Fruit fly (Drosophila melanogaster) whole organism, embryonic: Measurements from ENCODE around the gene CG5934.

Experiments used
- BEAF-32 ChIP-seq: fragments of 200-800 bp; sonication (Bioruptor generic); optimal IDR thresholded peaks from 3 replicates; lab custom pipeline; 2017; ENCODE audit warnings: missing biosample characterization, missing genetic modification characterization, mild to moderate bottlenecking, moderate library complexity, missing genetic modification reagents
- CG10543 ChIP-seq: fragments of 200-800 bp; sonication (Bioruptor generic); optimal IDR thresholded peaks from 3 replicates; lab custom pipeline; 2017; ENCODE audit warnings: missing biosample characterization, mild to moderate bottlenecking, missing genetic modification characterization, moderate library complexity
- CG11504 ChIP-seq: fragments of 200-800 bp; sonication (Bioruptor generic); optimal IDR thresholded peaks from 3 replicates; lab custom pipeline; 2019; ENCODE audit warnings: missing biosample characterization, mild to moderate bottlenecking, missing genetic modification characterization, moderate library complexity
- CG12071 ChIP-seq: fragments of 200-800 bp; sonication (Bioruptor generic); optimal IDR thresholded peaks from 3 replicates; lab custom pipeline; 2018; ENCODE audit warnings: missing biosample characterization, mild to moderate bottlenecking, missing genetic modification characterization
- CG2129 ChIP-seq: fragments of 200-800 bp; sonication (Bioruptor generic); IDR thresholded peaks from 2 replicates; pipeline ENCODE4 v1.3.6; 2022; ENCODE audit warnings: missing biosample characterization, missing genetic modification characterization; ENCODE audit not compliant: partially characterized antibody
- CG31441 ChIP-seq: fragments of 200-800 bp; sonication (Bioruptor generic); IDR thresholded peaks from 2 replicates; pipeline ENCODE4 v1.3.6; 2022; ENCODE audit warnings: missing biosample characterization, missing genetic modification characterization
- CG42726 ChIP-seq: fragments of 200-800 bp; sonication (Bioruptor generic); IDR thresholded peaks from 2 replicates; pipeline ENCODE4 v1.3.6; 2022; ENCODE audit warnings: missing biosample characterization, missing genetic modification characterization; ENCODE audit not compliant: partially characterized antibody
- CG4360 ChIP-seq: fragments of 200-800 bp; sonication (Bioruptor generic); IDR thresholded peaks from 2 replicates; pipeline ENCODE4 v1.3.6; 2022; ENCODE audit warnings: missing biosample characterization, missing genetic modification characterization
- CG6791 ChIP-seq: fragments of 200-800 bp; sonication (Bioruptor generic); IDR thresholded peaks from 3 replicates; pipeline ENCODE4 v1.3.6; 2022; ENCODE audit warnings: missing biosample characterization, missing genetic modification characterization; ENCODE audit not compliant: partially characterized antibody
- CG6854 ChIP-seq: fragments of 200-800 bp; sonication (Bioruptor generic); optimal IDR thresholded peaks from 3 replicates; lab custom pipeline; 2017; ENCODE audit warnings: missing biosample characterization, mild to moderate bottlenecking, missing genetic modification characterization
- CG7372 ChIP-seq: fragments of 200-800 bp; sonication (Bioruptor generic); IDR thresholded peaks from 2 replicates; pipeline ENCODE4 v1.3.6; 2022; ENCODE audit warnings: missing biosample characterization, missing genetic modification characterization
- CG7963 ChIP-seq: fragments of 200-800 bp; sonication (Bioruptor generic); IDR thresholded peaks from 3 replicates; pipeline ENCODE4 v1.3.6; 2022; ENCODE audit warnings: missing biosample characterization, missing genetic modification characterization; ENCODE audit not compliant: partially characterized antibody
- CG8359 ChIP-seq: fragments of 200-800 bp; sonication (Bioruptor generic); optimal IDR thresholded peaks from 2 replicates; lab custom pipeline; 2017; ENCODE audit warnings: missing biosample characterization, mild to moderate bottlenecking, missing genetic modification characterization, borderline replicate concordance
- CG9437 ChIP-seq: fragments of 200-800 bp; sonication (Bioruptor generic); optimal IDR thresholded peaks from 2 replicates; lab custom pipeline; 2018; ENCODE audit warnings: missing biosample characterization, mild to moderate bottlenecking, missing genetic modification characterization
- CG9609 ChIP-seq: fragments of 200-800 bp; sonication (Bioruptor generic); optimal IDR thresholded peaks from 3 replicates; lab custom pipeline; 2016; ENCODE audit warnings: missing biosample characterization, missing genetic modification characterization
- Drgx ChIP-seq: fragments of 200-800 bp; sonication (Bioruptor generic); IDR thresholded peaks from 2 replicates; pipeline ENCODE4 v1.3.6; 2022; ENCODE audit warnings: missing biosample characterization, missing genetic modification characterization
- Gsc ChIP-seq: fragments of 200-800 bp; sonication (Bioruptor generic); IDR thresholded peaks from 2 replicates; pipeline ENCODE4 v1.3.6; 2022; ENCODE audit warnings: missing biosample characterization, missing genetic modification characterization
- Jarid2 ChIP-seq: fragments of 200-800 bp; sonication (Bioruptor generic); optimal IDR thresholded peaks from 3 replicates; lab custom pipeline; 2017; ENCODE audit warnings: mild to moderate bottlenecking, missing biosample characterization, missing genetic modification reagents, missing genetic modification characterization
- Mrtf ChIP-seq: fragments of 200-800 bp; sonication (Bioruptor generic); IDR thresholded peaks from 3 replicates; pipeline ENCODE4 v1.3.6; 2022; ENCODE audit warnings: missing biosample characterization, missing genetic modification characterization
- Oli ChIP-seq: fragments of 200-800 bp; sonication (Bioruptor generic); optimal IDR thresholded peaks from 2 replicates; lab custom pipeline; 2018; ENCODE audit warnings: missing biosample characterization, mild to moderate bottlenecking, missing genetic modification characterization, moderate library complexity
- bbx ChIP-seq: fragments of 200-800 bp; sonication (Bioruptor generic); IDR thresholded peaks from 2 replicates; pipeline ENCODE4 v1.3.6; 2022; ENCODE audit warnings: missing biosample characterization, missing genetic modification characterization; ENCODE audit not compliant: partially characterized antibody
- bowl ChIP-seq: fragments of 200-800 bp; sonication (Bioruptor generic); IDR thresholded peaks from 2 replicates; pipeline ENCODE4 v1.3.6; 2022; ENCODE audit warnings: missing biosample characterization, missing genetic modification characterization
- dysf ChIP-seq: fragments of 200-800 bp; sonication (Bioruptor generic); IDR thresholded peaks from 3 replicates; pipeline ENCODE4 v1.3.6; 2022; ENCODE audit warnings: missing biosample characterization, missing genetic modification characterization
- eve ChIP-seq, 2 experiments: fragments of >200 bp; optimal IDR thresholded peaks; 2 replicates each; lab custom pipeline; 2017; ENCODE audit warnings: missing biosample characterization in 2 of 2, missing genetic modification characterization in 2 of 2
- gce ChIP-seq: fragments of 200-800 bp; sonication (Bioruptor generic); IDR thresholded peaks from 3 replicates; pipeline ENCODE4 v1.3.6; 2022; ENCODE audit warnings: missing biosample characterization, missing genetic modification characterization
- gt ChIP-seq: fragments of 200-800 bp; sonication (Bioruptor generic); IDR thresholded peaks from 2 replicates; pipeline ENCODE4 v1.3.6; 2022; ENCODE audit warnings: missing biosample characterization, missing genetic modification characterization
- lola ChIP-seq, 3 experiments: fragments of >200 bp in 2 of 3; fragments of 200-800 bp in 1 of 3; sonication (Bioruptor generic) in 1 of 3; optimal IDR thresholded peaks; 2 replicates each; lab custom pipeline; 2017 to 2019; ENCODE audit warnings: missing biosample characterization in 3 of 3, missing genetic modification characterization in 3 of 3, mild to moderate bottlenecking in 1 of 3, moderate library complexity in 1 of 3
- mld ChIP-seq: fragments of 200-800 bp; sonication (Bioruptor generic); IDR thresholded peaks from 3 replicates; pipeline ENCODE4 v1.3.6; 2022; ENCODE audit warnings: missing biosample characterization, missing genetic modification characterization; ENCODE audit not compliant: partially characterized antibody
- nerfin-1 ChIP-seq: fragments of 200-800 bp; sonication (Bioruptor generic); optimal IDR thresholded peaks from 3 replicates; lab custom pipeline; 2019; ENCODE audit warnings: missing biosample characterization, mild to moderate bottlenecking, missing genetic modification characterization, moderate library complexity
- org-1 ChIP-seq: fragments of 200-800 bp; sonication (Bioruptor generic); optimal IDR thresholded peaks from 2 replicates; lab custom pipeline; 2017; ENCODE audit warnings: missing biosample characterization, missing genetic modification characterization
- pho ChIP-seq: fragments of 200-800 bp; sonication (Bioruptor generic); optimal IDR thresholded peaks from 2 replicates; lab custom pipeline; 2016; ENCODE audit warnings: missing biosample characterization, missing genetic modification characterization
- prd ChIP-seq, 3 experiments: fragments of >200 bp in 2 of 3; fragments of 200-800 bp in 1 of 3; sonication (Bioruptor generic) in 1 of 3; optimal IDR thresholded peaks in 2 of 3; IDR thresholded peaks in 1 of 3; 2 replicates in 2 of 3; 3 replicates in 1 of 3; pipeline versions ENCODE4 v1.3.6 to Lab custom; 2017 to 2022; ENCODE audit warnings: missing biosample characterization in 1 of 3, missing genetic modification characterization in 1 of 3
- sna ChIP-seq: fragments of 200-800 bp; sonication (Bioruptor generic); IDR thresholded peaks from 2 replicates; pipeline ENCODE4 v1.3.6; 2022; ENCODE audit warnings: missing biosample characterization, missing genetic modification characterization; ENCODE audit not compliant: partially characterized antibody
- trem ChIP-seq: fragments of 200-800 bp; optimal IDR thresholded peaks from 3 replicates; lab custom pipeline; 2019; ENCODE audit warnings: missing biosample characterization, mild to moderate bottlenecking, missing genetic modification characterization, moderate library complexity
- tx ChIP-seq: fragments of 200-800 bp; sonication (Bioruptor generic); optimal IDR thresholded peaks from 2 replicates; lab custom pipeline; 2016; ENCODE audit warnings: missing biosample characterization, missing genetic modification characterization
- zen ChIP-seq: fragments of 200-800 bp; sonication (Bioruptor generic); optimal IDR thresholded peaks from 3 replicates; lab custom pipeline; 2018; ENCODE audit warnings: missing biosample characterization, mild to moderate bottlenecking, missing genetic modification characterization, moderate library complexity
- zfh1 ChIP-seq: fragments of 200-800 bp; sonication (Bioruptor generic); IDR thresholded peaks from 3 replicates; pipeline ENCODE4 v1.3.6; 2022; ENCODE audit warnings: missing biosample characterization, missing genetic modification characterization

The CG5934 gene

DNA sequence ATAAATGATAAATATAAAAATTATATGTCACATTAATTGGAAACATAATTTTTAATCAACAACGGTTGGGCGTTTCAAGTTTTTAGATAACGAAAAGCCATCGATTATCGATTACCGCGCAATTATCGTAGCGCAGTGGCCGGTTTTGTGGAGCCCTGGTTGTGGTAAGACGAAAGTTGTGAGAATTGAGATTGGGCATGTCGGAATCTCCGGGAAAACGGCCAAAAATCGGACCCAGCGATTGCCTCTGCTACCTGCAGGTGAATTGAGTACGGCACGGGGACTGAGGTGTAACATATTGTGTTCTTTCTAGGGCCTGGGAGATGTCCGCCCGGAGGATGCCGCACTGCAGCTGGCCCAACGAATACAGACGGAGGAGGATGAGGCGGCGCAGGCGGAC is 10.1 kb downstream of the CG5934 start, which contains the start of gene CG3368 (continued):
- no peak for TF ChIP-seq prd (optimal IDR thresholded peaks at IDR 0.05; lab: Kevin White, UChicago)
- TF ChIP-seq prd (GFP tag; IDR thresholded peaks at IDR 0.05; lab: Robert Waterston, UW) = no peak
- no peak for TF ChIP-seq bowl
- peak; percentile 24 for TF ChIP-seq trem
- no peak for TF ChIP-seq CG2129 (GFP tag; lab: Robert Waterston, UW)
- TF ChIP-seq zfh1 (GFP tag; lab: Robert Waterston, UW) = 0 out of 3 replicates have a peak, but pooled peaks have one; percentile 29
- TF ChIP-seq CG12071 (GFP tag; lab: Kevin White, UChicago) = no peak
- TF ChIP-seq Drgx (GFP tag; lab: Robert Waterston, UW) = no peak
- TF ChIP-seq dysf (GFP tag; lab: Robert Waterston, UW) = no peak
- no peak for TF ChIP-seq CG4360 (GFP tag; lab: Robert Waterston, UW)
- TF ChIP-seq CG9609 (GFP tag; lab: Kevin White, UChicago) = no peak
- TF ChIP-seq CG31441 (GFP tag; lab: Robert Waterston, UW) = no peak
- TF ChIP-seq nerfin-1 (tag; lab: Kevin White, UChicago) = no peak
- no peak for TF ChIP-seq Jarid2 (GFP tag; lab: Kevin White, UChicago)
- peak; percentile 45 for TF ChIP-seq BEAF-32 (GFP tag; lab: Kevin White, UChicago)
- no peak for TF ChIP-seq eve (GFP tag; optimal IDR thresholded peaks at IDR 0.05; lab: Kevin White, UChicago)
- no peak for TF ChIP-seq tx (GFP tag; lab: Kevin White, UChicago)
- peak; percentile 70 for TF ChIP-seq bbx (GFP tag; lab: Robert Waterston, UW)
- TF ChIP-seq CG7372 = no peak
- no peak for TF ChIP-seq pho (GFP tag; lab: Kevin White, UChicago)
- peak; percentile 55; the same call in 1 of the 3 replicates for TF ChIP-seq mld (GFP tag; lab: Robert Waterston, UW)
- no peak for TF ChIP-seq CG9437 (GFP tag; lab: Kevin White, UChicago)
- TF ChIP-seq lola (GFP tag; optimal IDR thresholded peaks at IDR 0.05; lab: Kevin White, UChicago) = no peak
- 0 out of 2 replicates have a peak, but pooled peaks have one; percentile 41 for TF ChIP-seq CG42726 (GFP tag; lab: Robert Waterston, UW)
- TF ChIP-seq gt (GFP tag; lab: Robert Waterston, UW) = no peak
- no peak for TF ChIP-seq zen (tag; lab: Kevin White, UChicago)
- no peak for TF ChIP-seq org-1 (GFP tag; lab: Kevin White, UChicago)
- no peak for TF ChIP-seq Oli (tag; lab: Kevin White, UChicago)
- TF ChIP-seq CG11504 (tag; lab: Kevin White, UChicago) = peak; percentile 12
- no peak for TF ChIP-seq gce (GFP tag; lab: Robert Waterston, UW)
- TF ChIP-seq Mrtf (GFP tag; lab: Robert Waterston, UW) = no peak
- TF ChIP-seq CG10543 (GFP tag; lab: Kevin White, UChicago) = no peak
- no peak for TF ChIP-seq CG6854 (GFP tag; lab: Kevin White, UChicago)
- peak; percentile 76 for TF ChIP-seq sna
- no peak for TF ChIP-seq CG8359 (GFP tag; lab: Kevin White, UChicago)
- TF ChIP-seq Gsc = no peak
- peak; percentile 58 for TF ChIP-seq CG7963 (GFP tag; lab: Robert Waterston, UW)
- TF ChIP-seq CG6791 (GFP tag; lab: Robert Waterston, UW) = peak; percentile 73
- TF ChIP-seq, all 482 proteins: peak for 61
